Fruit fly (Drosophila melanogaster) whole organism, embryonic: ENCODE data around the gene unc-4.

Experiments
- CG10209 ChIP-seq: fragments of 200-800 bp; sonication (Bioruptor generic); optimal IDR thresholded peaks from 3 replicates; lab custom pipeline; 2017; ENCODE audit warnings: missing biosample characterization, mild to moderate bottlenecking, missing genetic modification characterization, missing genetic modification reagents
- CG10565 ChIP-seq: fragments of 200-800 bp; sonication (Bioruptor generic); optimal IDR thresholded peaks from 3 replicates; lab custom pipeline; 2016; ENCODE audit warnings: missing biosample characterization, mild to moderate bottlenecking, missing genetic modification characterization
- CG12659 ChIP-seq: fragments of 200-800 bp; sonication (Bioruptor generic); optimal IDR thresholded peaks from 3 replicates; lab custom pipeline; 2017; ENCODE audit warnings: mild to moderate bottlenecking, missing biosample characterization, missing genetic modification reagents, missing genetic modification characterization
- CG12942 ChIP-seq: fragments of 200-800 bp; sonication (Bioruptor generic); optimal IDR thresholded peaks from 3 replicates; lab custom pipeline; 2016; ENCODE audit warnings: missing biosample characterization, missing genetic modification characterization
- CG13296 ChIP-seq: fragments of 200-800 bp; sonication (Bioruptor generic); optimal IDR thresholded peaks from 3 replicates; lab custom pipeline; 2018; ENCODE audit warnings: missing biosample characterization, mild to moderate bottlenecking, missing genetic modification characterization
- CG17612 ChIP-seq: fragments of 200-800 bp; sonication (Bioruptor generic); IDR thresholded peaks from 2 replicates; pipeline ENCODE4 v1.3.6; 2022; ENCODE audit warnings: missing biosample characterization, missing genetic modification characterization
- CG17802 ChIP-seq: fragments of 200-800 bp; sonication (Bioruptor generic); optimal IDR thresholded peaks from 2 replicates; lab custom pipeline; 2018; ENCODE audit warnings: missing biosample characterization, mild to moderate bottlenecking, missing genetic modification characterization, moderate library complexity
- CG18011 ChIP-seq: fragments of 200-800 bp; sonication (Bioruptor generic); optimal IDR thresholded peaks from 2 replicates; lab custom pipeline; 2017; ENCODE audit warnings: missing biosample characterization, missing genetic modification characterization, mild to moderate bottlenecking, moderate library complexity, missing genotype
- CG2120 ChIP-seq: fragments of 200-800 bp; sonication (Bioruptor generic); optimal IDR thresholded peaks from 3 replicates; lab custom pipeline; 2016; ENCODE audit warnings: missing biosample characterization, missing genetic modification characterization
- CG30020 ChIP-seq: fragments of 200-800 bp; optimal IDR thresholded peaks from 2 replicates; lab custom pipeline; 2019; ENCODE audit warnings: missing biosample characterization, mild to moderate bottlenecking, missing genetic modification characterization, moderate library complexity
- CG3163 ChIP-seq: fragments of 200-800 bp; sonication (Bioruptor generic); optimal IDR thresholded peaks from 3 replicates; lab custom pipeline; 2016; ENCODE audit warnings: missing biosample characterization, missing genetic modification characterization
- CG4328 ChIP-seq: fragments of 200-800 bp; sonication (Bioruptor generic); optimal IDR thresholded peaks from 3 replicates; lab custom pipeline; 2017; ENCODE audit warnings: missing biosample characterization, missing genetic modification reagents, missing genetic modification characterization
- CG7928 ChIP-seq: fragments of 200-800 bp; sonication (Bioruptor generic); optimal IDR thresholded peaks from 2 replicates; lab custom pipeline; 2017; ENCODE audit warnings: missing biosample characterization, mild to moderate bottlenecking, missing genetic modification characterization
- CG8924 ChIP-seq: fragments of 200-800 bp; optimal IDR thresholded peaks from 3 replicates; lab custom pipeline; 2019; ENCODE audit warnings: missing biosample characterization, mild to moderate bottlenecking, missing genetic modification characterization, moderate library complexity
- CG9609 ChIP-seq: fragments of 200-800 bp; sonication (Bioruptor generic); optimal IDR thresholded peaks from 3 replicates; lab custom pipeline; 2016; ENCODE audit warnings: missing biosample characterization, missing genetic modification characterization
- CoRest ChIP-seq: fragments of 200-800 bp; sonication (Bioruptor generic); optimal IDR thresholded peaks from 3 replicates; lab custom pipeline; 2018; ENCODE audit warnings: missing biosample characterization, mild to moderate bottlenecking, missing genetic modification characterization, moderate library complexity
- D19A ChIP-seq: fragments of 200-800 bp; optimal IDR thresholded peaks from 3 replicates; lab custom pipeline; 2019; ENCODE audit warnings: missing biosample characterization, mild to moderate bottlenecking, missing genetic modification characterization, moderate library complexity
- Dbx ChIP-seq: fragments of 200-800 bp; sonication (Bioruptor generic); IDR thresholded peaks from 3 replicates; pipeline ENCODE4 v1.3.6; 2022; ENCODE audit warnings: missing biosample characterization, missing genetic modification characterization
- Dip3 ChIP-seq: fragments of 200-800 bp; sonication (Bioruptor generic); optimal IDR thresholded peaks from 3 replicates; lab custom pipeline; 2016; ENCODE audit warnings: missing biosample characterization, missing genetic modification characterization
- Doc3 ChIP-seq: fragments of 200-800 bp; sonication (Bioruptor generic); IDR thresholded peaks from 3 replicates; pipeline ENCODE4 v1.3.6; 2022; ENCODE audit warnings: missing biosample characterization, missing genetic modification characterization; ENCODE audit not compliant: partially characterized antibody
- Dref ChIP-seq: fragments of 200-800 bp; sonication (Bioruptor generic); IDR thresholded peaks from 2 replicates; pipeline ENCODE4 v1.3.6; 2022; ENCODE audit warnings: missing biosample characterization, missing genetic modification characterization
- Eip74EF ChIP-seq, 2 experiments: fragments of 200-800 bp in 1 of 2; fragments of >200 bp in 1 of 2; sonication (Bioruptor generic) in 1 of 2; optimal IDR thresholded peaks; 2 replicates each; lab custom pipeline; 2017 to 2019; ENCODE audit warnings: missing biosample characterization in 2 of 2, missing genetic modification characterization in 2 of 2, mild to moderate bottlenecking in 1 of 2, moderate library complexity in 1 of 2
- Fer1 ChIP-seq: fragments of 200-800 bp; sonication (Bioruptor generic); optimal IDR thresholded peaks from 2 replicates; lab custom pipeline; 2017; ENCODE audit warnings: missing biosample characterization, mild to moderate bottlenecking, missing genetic modification characterization
- Fer3 ChIP-seq: fragments of 200-800 bp; sonication (Bioruptor generic); optimal IDR thresholded peaks from 2 replicates; lab custom pipeline; 2018; ENCODE audit warnings: missing biosample characterization, mild to moderate bottlenecking, missing genetic modification characterization, moderate library complexity
- Hand ChIP-seq: fragments of 200-800 bp; sonication (Bioruptor generic); optimal IDR thresholded peaks from 2 replicates; lab custom pipeline; 2017; ENCODE audit warnings: mild to moderate bottlenecking, missing biosample characterization, missing genetic modification reagents, missing genetic modification characterization
- Hey ChIP-seq: fragments of 200-800 bp; sonication (Bioruptor generic); optimal IDR thresholded peaks from 3 replicates; lab custom pipeline; 2018; ENCODE audit warnings: missing biosample characterization, mild to moderate bottlenecking, missing genetic modification characterization
- Jarid2 ChIP-seq: fragments of 200-800 bp; sonication (Bioruptor generic); optimal IDR thresholded peaks from 3 replicates; lab custom pipeline; 2017; ENCODE audit warnings: mild to moderate bottlenecking, missing biosample characterization, missing genetic modification reagents, missing genetic modification characterization
- MTF-1 ChIP-seq: fragments of 200-800 bp; sonication (Bioruptor generic); optimal IDR thresholded peaks from 2 replicates; lab custom pipeline; 2018; ENCODE audit warnings: missing biosample characterization, mild to moderate bottlenecking, missing genetic modification characterization, borderline replicate concordance
- Mad ChIP-seq: fragments of 200-800 bp; sonication (Bioruptor generic); optimal IDR thresholded peaks from 2 replicates; lab custom pipeline; 2016; ENCODE audit warnings: missing biosample characterization, missing genetic modification characterization
- Max ChIP-seq: fragments of 200-800 bp; sonication (Bioruptor generic); optimal IDR thresholded peaks from 2 replicates; lab custom pipeline; 2016; ENCODE audit warnings: missing biosample characterization, mild to moderate bottlenecking, missing genetic modification characterization
- Myb ChIP-seq: fragments of 200-800 bp; sonication (Bioruptor generic); optimal IDR thresholded peaks from 2 replicates; lab custom pipeline; 2016; ENCODE audit warnings: missing biosample characterization, missing genetic modification characterization
- Sin3A ChIP-seq: fragments of >200 bp; optimal IDR thresholded peaks from 2 replicates; lab custom pipeline; 2018
- Tbp ChIP-seq: fragments of >200 bp; optimal IDR thresholded peaks from 2 replicates; lab custom pipeline; 2018; ENCODE audit warnings: missing biosample characterization, missing genetic modification characterization
- ato ChIP-seq: fragments of 200-800 bp; sonication (Bioruptor generic); IDR thresholded peaks from 2 replicates; pipeline ENCODE4 v1.3.6; 2022; ENCODE audit warnings: missing biosample characterization, missing genetic modification characterization; ENCODE audit not compliant: partially characterized antibody
- ci ChIP-seq: fragments of 200-800 bp; sonication (Bioruptor generic); IDR thresholded peaks from 3 replicates; pipeline ENCODE4 v1.3.6; 2022; ENCODE audit warnings: missing biosample characterization, missing genetic modification characterization
- crp ChIP-seq, 2 experiments: fragments of 200-800 bp; sonication (Bioruptor generic); optimal IDR thresholded peaks; 2 replicates in 1 of 2; 3 replicates in 1 of 2; lab custom pipeline; 2017; ENCODE audit warnings: missing biosample characterization in 2 of 2, missing genetic modification characterization in 2 of 2, mild to moderate bottlenecking in 1 of 2, moderate library complexity in 1 of 2
- dan ChIP-seq: fragments of 200-800 bp; sonication (Bioruptor generic); IDR thresholded peaks from 2 replicates; pipeline ENCODE4 v1.3.6; 2022; ENCODE audit warnings: missing biosample characterization, missing genetic modification characterization
- disco-r ChIP-seq: fragments of 200-800 bp; sonication (Bioruptor generic); optimal IDR thresholded peaks from 2 replicates; lab custom pipeline; 2016; ENCODE audit warnings: missing biosample characterization, missing genetic modification characterization
- ems ChIP-seq: fragments of 200-800 bp; sonication (Bioruptor generic); optimal IDR thresholded peaks from 3 replicates; lab custom pipeline; 2016; ENCODE audit warnings: missing biosample characterization, missing genetic modification characterization
- ftz-f1 ChIP-seq: fragments of 200-800 bp; sonication (Bioruptor generic); optimal IDR thresholded peaks from 2 replicates; lab custom pipeline; 2016; ENCODE audit warnings: missing biosample characterization, missing genetic modification characterization
- gsb ChIP-seq: fragments of 200-800 bp; sonication (Bioruptor generic); IDR thresholded peaks from 2 replicates; pipeline ENCODE4 v1.3.6; 2022; ENCODE audit warnings: missing biosample characterization, missing genetic modification characterization
- gsb-n ChIP-seq: fragments of 200-800 bp; sonication (Bioruptor generic); optimal IDR thresholded peaks from 3 replicates; lab custom pipeline; 2018; ENCODE audit warnings: missing biosample characterization, mild to moderate bottlenecking, missing genetic modification characterization
- insv ChIP-seq, 2 experiments: fragments of 200-800 bp; sonication (Bioruptor generic); optimal IDR thresholded peaks; 3 replicates each; lab custom pipeline; 2016 to 2018; ENCODE audit warnings: missing biosample characterization in 2 of 2, missing genetic modification characterization in 2 of 2
- mirr ChIP-seq: fragments of 200-800 bp; sonication (Bioruptor generic); optimal IDR thresholded peaks from 3 replicates; lab custom pipeline; 2018; ENCODE audit warnings: missing biosample characterization, mild to moderate bottlenecking, missing genetic modification characterization
- oc ChIP-seq: fragments of 200-800 bp; sonication (Bioruptor generic); optimal IDR thresholded peaks from 2 replicates; lab custom pipeline; 2018; ENCODE audit warnings: missing biosample characterization, mild to moderate bottlenecking, missing genetic modification characterization, moderate library complexity
- onecut ChIP-seq: fragments of 200-800 bp; sonication (Bioruptor generic); IDR thresholded peaks from 2 replicates; pipeline ENCODE4 v1.3.6; 2022; ENCODE audit warnings: missing biosample characterization, missing genetic modification characterization
- otp ChIP-seq: fragments of 200-800 bp; sonication (Bioruptor generic); IDR thresholded peaks from 3 replicates; pipeline ENCODE4, ENCODE4 v1.3.6; 2022; ENCODE audit warnings: missing biosample characterization, missing genetic modification characterization
- slou ChIP-seq: fragments of 200-800 bp; sonication (Bioruptor generic); optimal IDR thresholded peaks from 3 replicates; lab custom pipeline; 2016; ENCODE audit warnings: missing biosample characterization, missing genetic modification characterization
- tna ChIP-seq: fragments of 200-800 bp; sonication (Bioruptor generic); IDR thresholded peaks from 2 replicates; pipeline ENCODE4 v1.3.6; 2022; ENCODE audit warnings: missing biosample characterization, missing genetic modification characterization; ENCODE audit not compliant: partially characterized antibody

Gene unc-4

DNA sequence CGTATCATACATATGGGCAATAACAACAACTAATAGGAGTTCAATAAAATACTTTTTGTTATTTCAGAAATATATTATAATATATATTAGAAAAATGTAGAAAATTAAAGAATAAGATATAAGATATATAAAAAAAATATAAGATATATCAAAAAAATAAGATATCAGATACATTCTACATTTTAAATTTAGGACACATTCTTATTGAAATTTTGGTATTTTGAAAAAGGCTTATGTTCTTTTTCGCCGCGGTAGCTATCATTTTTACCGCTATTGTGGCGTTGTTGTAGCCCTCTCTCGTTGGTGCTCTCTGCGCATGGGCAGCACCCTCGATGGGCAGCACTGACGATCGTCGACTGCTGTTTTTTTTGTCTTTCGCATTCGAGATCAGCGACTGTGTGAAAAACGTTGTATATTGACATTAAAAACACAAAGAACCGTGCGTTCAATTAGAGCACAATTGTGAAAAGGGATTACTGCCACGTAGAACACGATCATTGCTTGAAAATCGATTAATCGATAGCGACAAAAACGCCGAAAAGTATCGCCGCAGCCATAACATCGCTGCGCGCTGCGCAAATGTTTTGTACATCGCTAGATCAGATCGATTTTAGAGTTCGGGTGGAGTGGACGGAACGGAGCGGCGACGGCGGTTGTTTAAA lies 30.4 kb upstream of the unc-4 start (continued):
- TF ChIP-seq mirr (GFP tag; lab: Kevin White, UChicago), result peak; percentile 37
- TF ChIP-seq CG2120 (GFP tag; lab: Kevin White, UChicago), result peak; percentile 25
- 0 out of 3 replicates have a peak, but pooled peaks have one; percentile 35 for TF ChIP-seq Dbx (GFP tag; lab: Robert Waterston, UW)
- no peak for TF ChIP-seq CG12942 (GFP tag; lab: Kevin White, UChicago)
- peak; percentile 79 for TF ChIP-seq Jarid2
- no peak for TF ChIP-seq CG17612 (GFP tag; lab: Robert Waterston, UW)
- TF ChIP-seq CG30020 (tag; lab: Kevin White, UChicago), result peak; percentile 7
- no peak for TF ChIP-seq ftz-f1 (GFP tag; lab: Kevin White, UChicago)
- TF ChIP-seq Max (GFP tag; lab: Kevin White, UChicago), result no peak
- no peak for TF ChIP-seq Tbp (GFP tag; lab: Kevin White, UChicago)
- peak; percentile 54 for TF ChIP-seq CG12659 (GFP tag; lab: Kevin White, UChicago)
- no peak for TF ChIP-seq gsb (GFP tag; lab: Robert Waterston, UW)
- no peak for TF ChIP-seq crp (GFP tag; optimal IDR thresholded peaks at IDR 0.05; lab: Kevin White, UChicago)
- TF ChIP-seq dan (GFP tag; lab: Robert Waterston, UW), result no peak
- no peak for TF ChIP-seq Hand (GFP tag; lab: Kevin White, UChicago)
- TF ChIP-seq otp (GFP tag; lab: Robert Waterston, UW), result 0 out of 3 replicates have a peak, but pooled peaks have one; percentile 6
- no peak for TF ChIP-seq Hey
- TF ChIP-seq oc (tag; lab: Kevin White, UChicago), result no peak
- peak; percentile 19 for TF ChIP-seq Mad (GFP tag; lab: Kevin White, UChicago)
- TF ChIP-seq Fer1, result peak; percentile 59
- no peak for TF ChIP-seq insv (GFP tag; optimal IDR thresholded peaks at IDR 0.05; lab: Kevin White, UChicago)
- no peak for TF ChIP-seq disco-r (GFP tag; lab: Kevin White, UChicago)
- peak; percentile 49 for TF ChIP-seq gsb-n (tag; lab: Kevin White, UChicago)
- TF ChIP-seq CG7928 (GFP tag; lab: Kevin White, UChicago), result no peak
- peak; percentile 63; the same call in 1 of the 3 replicates for TF ChIP-seq ci (GFP tag; lab: Robert Waterston, UW)
- peak; percentile 93 for TF ChIP-seq tna (GFP tag; lab: Robert Waterston, UW)
- TF ChIP-seq Fer3 (tag; lab: Kevin White, UChicago), result peak; percentile 25
- peak; percentile 89 for TF ChIP-seq Doc3
- TF ChIP-seq MTF-1 (GFP tag; lab: Kevin White, UChicago), result no peak
- TF ChIP-seq CG13296, result peak; percentile 58
- TF ChIP-seq CG17802 (tag; lab: Kevin White, UChicago), result no peak
- TF ChIP-seq Sin3A, result peak; percentile 92
- peak; percentile 71 for TF ChIP-seq CG8924 (tag; lab: Kevin White, UChicago)
- no peak for TF ChIP-seq Eip74EF (GFP tag; optimal IDR thresholded peaks at IDR 0.05; lab: Kevin White, UChicago)
- TF ChIP-seq CG10209, result peak; percentile 50
- TF ChIP-seq Dip3 (GFP tag; lab: Kevin White, UChicago), result no peak
- no peak for TF ChIP-seq CG10565 (GFP tag; lab: Kevin White, UChicago)
- no peak for TF ChIP-seq CG18011 (GFP tag; lab: Kevin White, UChicago)
- peak; percentile 55 for TF ChIP-seq D19A (tag; lab: Kevin White, UChicago)
- no peak for TF ChIP-seq CG4328
- TF ChIP-seq CG3163 (GFP tag; lab: Kevin White, UChicago), result no peak
- peak; percentile 89 for TF ChIP-seq Dref (GFP tag; lab: Robert Waterston, UW)
- TF ChIP-seq onecut (GFP tag; lab: Robert Waterston, UW), result peak; percentile 85
- no peak for TF ChIP-seq CG9609
- no peak for TF ChIP-seq slou
- TF ChIP-seq ato (GFP tag; lab: Robert Waterston, UW), result peak; percentile 88
- peak; percentile 52 for TF ChIP-seq CoRest (tag; lab: Kevin White, UChicago)
- no peak for TF ChIP-seq ems (GFP tag; lab: Kevin White, UChicago)
- peak; percentile 41 for TF ChIP-seq Myb (GFP tag; lab: Kevin White, UChicago)
